Worm (Caenorhabditis elegans) whole organism, L2 larva: Measurements from ENCODE around the gene F53B7.7.
A peak's percentile ranks its signal among the peaks of the same experiment; 100 is the strongest.

Source experiments
- C34F6.9 ChIP-seq: fragments of 150-350 bp; optimal IDR thresholded peaks from 2 replicates; lab custom pipeline; 2014; ENCODE audit warnings: missing biosample characterization, missing genetic modification characterization
- F13H6.1 ChIP-seq: sonication (generic microtip); optimal IDR thresholded peaks from 2 replicates; lab custom pipeline; 2016; ENCODE audit warnings: missing genetic modification characterization, missing compliant biosample characterization
- R02D3.7 ChIP-seq: fragments of 150-350 bp; optimal IDR thresholded peaks from 2 replicates; lab custom pipeline; 2014; ENCODE audit warnings: missing biosample characterization, missing genetic modification characterization
- ZK546.5 ChIP-seq: sonication (generic microtip); optimal IDR thresholded peaks from 2 replicates; lab custom pipeline; 2017; ENCODE audit warnings: missing biosample characterization, missing genetic modification characterization
- alr-1 ChIP-seq: fragments of 150-350 bp; optimal IDR thresholded peaks from 2 replicates; lab custom pipeline; 2014; ENCODE audit warnings: missing biosample characterization, missing genetic modification characterization
- ama-1 ChIP-seq: fragments of 150-350 bp; optimal IDR thresholded peaks from 2 replicates; lab custom pipeline; 2018; ENCODE audit warnings: inconsistent platforms
- blmp-1 ChIP-seq: sonication (generic microtip); optimal IDR thresholded peaks from 2 replicates; lab custom pipeline; 2017; ENCODE audit warnings: missing genetic modification characterization, mild to moderate bottlenecking, missing compliant biosample characterization, antibody characterized with exemption, moderate library complexity; ENCODE audit not compliant: insufficient read depth
- ceh-16 ChIP-seq: fragments of 150-350 bp; optimal IDR thresholded peaks from 2 replicates; lab custom pipeline; 2014; ENCODE audit warnings: missing biosample characterization, missing genetic modification characterization
- crh-2 ChIP-seq: sonication (generic microtip); optimal IDR thresholded peaks from 2 replicates; lab custom pipeline; 2017; ENCODE audit warnings: missing biosample characterization, missing genetic modification characterization
- fos-1 ChIP-seq: fragments of 150-350 bp; optimal IDR thresholded peaks from 2 replicates; lab custom pipeline; 2014; ENCODE audit warnings: missing biosample characterization, missing genetic modification characterization
- gmeb-1 ChIP-seq: fragments of 150-350 bp; optimal IDR thresholded peaks from 2 replicates; lab custom pipeline; 2014; ENCODE audit warnings: missing biosample characterization, missing genetic modification characterization
- lin-13 ChIP-seq: fragments of 150-350 bp; optimal IDR thresholded peaks from 2 replicates; lab custom pipeline; 2014; ENCODE audit warnings: missing biosample characterization, missing genetic modification reagents, missing genetic modification characterization
- lin-39 ChIP-seq: fragments of 150-350 bp; optimal IDR thresholded peaks from 2 replicates; lab custom pipeline; 2014; ENCODE audit warnings: missing biosample characterization, missing genetic modification reagents, missing genetic modification characterization
- lsy-2 ChIP-seq, 2 experiments: fragments of 150-350 bp in 1 of 2; sonication (generic microtip) in 1 of 2; optimal IDR thresholded peaks; 2 replicates each; lab custom pipeline; 2014 to 2017; ENCODE audit warnings: missing biosample characterization in 2 of 2, missing genetic modification characterization in 2 of 2
- mab-5 ChIP-seq: fragments of 150-350 bp; optimal IDR thresholded peaks from 2 replicates; lab custom pipeline; 2014; ENCODE audit warnings: missing biosample characterization, missing genetic modification characterization
- mbf-1 ChIP-seq: sonication (generic microtip); optimal IDR thresholded peaks from 2 replicates; lab custom pipeline; 2017; ENCODE audit warnings: missing biosample characterization, missing genetic modification characterization
- mdl-1 ChIP-seq, 2 experiments: fragments of 150-350 bp in 1 of 2; sonication (generic microtip) in 1 of 2; optimal IDR thresholded peaks; 2 replicates each; lab custom pipeline; 2017; ENCODE audit warnings: missing biosample characterization in 2 of 2, missing genetic modification characterization in 2 of 2
- nhr-11 ChIP-seq: fragments of 150-350 bp; optimal IDR thresholded peaks from 2 replicates; lab custom pipeline; 2014; ENCODE audit warnings: missing biosample characterization, missing genetic modification characterization
- nhr-12 ChIP-seq: fragments of 150-350 bp; optimal IDR thresholded peaks from 2 replicates; lab custom pipeline; 2014; ENCODE audit warnings: missing biosample characterization, missing genetic modification characterization
- nhr-129 ChIP-seq: fragments of 150-350 bp; optimal IDR thresholded peaks from 2 replicates; lab custom pipeline; 2014; ENCODE audit warnings: missing biosample characterization, missing genetic modification characterization
- nhr-21 ChIP-seq: fragments of 150-350 bp; optimal IDR thresholded peaks from 2 replicates; lab custom pipeline; 2014; ENCODE audit warnings: missing biosample characterization, missing genetic modification characterization
- nhr-23 ChIP-seq: fragments of 150-350 bp; optimal IDR thresholded peaks from 2 replicates; lab custom pipeline; 2014; ENCODE audit warnings: missing biosample characterization, missing genetic modification reagents, missing genetic modification characterization
- nhr-237 ChIP-seq: fragments of 150-350 bp; optimal IDR thresholded peaks from 2 replicates; lab custom pipeline; 2014; ENCODE audit warnings: missing biosample characterization, missing genetic modification characterization
- nhr-25 ChIP-seq: fragments of 150-350 bp; sonication (generic microtip); optimal IDR thresholded peaks from 3 replicates; lab custom pipeline; 2014; ENCODE audit warnings: missing biosample characterization, missing genetic modification characterization
- nhr-6 ChIP-seq: fragments of 150-350 bp; optimal IDR thresholded peaks from 2 replicates; lab custom pipeline; 2014; ENCODE audit warnings: missing biosample characterization, missing genetic modification characterization
- sem-4 ChIP-seq: fragments of 150-350 bp; optimal IDR thresholded peaks from 2 replicates; lab custom pipeline; 2014; ENCODE audit warnings: missing biosample characterization, missing genetic modification reagents, missing genetic modification characterization
- sma-3 ChIP-seq: sonication (generic microtip); optimal IDR thresholded peaks from 2 replicates; lab custom pipeline; 2016; ENCODE audit warnings: missing genetic modification reagents, missing genetic modification characterization, missing compliant biosample characterization
- sma-9 ChIP-seq, 2 experiments: fragments of 150-350 bp in 1 of 2; sonication (generic microtip) in 1 of 2; optimal IDR thresholded peaks; 2 replicates each; lab custom pipeline; 2014 to 2016; ENCODE audit warnings: missing genetic modification characterization in 2 of 2, mild to moderate bottlenecking in 1 of 2, missing biosample characterization in 1 of 2, missing compliant biosample characterization in 1 of 2, missing genetic modification reagents in 1 of 2, moderate library complexity in 1 of 2
- snpc-4 ChIP-seq: fragments of 150-350 bp; optimal IDR thresholded peaks from 2 replicates; lab custom pipeline; 2014; ENCODE audit warnings: missing biosample characterization, missing genetic modification characterization
- unc-39 ChIP-seq: fragments of 150-350 bp; optimal IDR thresholded peaks from 2 replicates; lab custom pipeline; 2014; ENCODE audit warnings: missing biosample characterization, missing genetic modification characterization
- unc-55 ChIP-seq: fragments of 150-350 bp; sonication (generic microtip); optimal IDR thresholded peaks from 3 replicates; lab custom pipeline; 2014; ENCODE audit warnings: missing biosample characterization, missing genetic modification reagents, missing genetic modification characterization
- unc-62 ChIP-seq: fragments of 150-350 bp; optimal IDR thresholded peaks from 2 replicates; lab custom pipeline; 2014; ENCODE audit warnings: missing biosample characterization, missing genetic modification reagents, missing genetic modification characterization
- ztf-1 ChIP-seq: fragments of 200-800 bp; sonication (Bioruptor generic); conservative IDR thresholded peaks from 2 replicates; pipeline ENCODE4 v1.3.6; 2022; ENCODE audit warnings: missing genetic modification characterization, missing compliant biosample characterization
- ztf-4 ChIP-seq: fragments of 150-350 bp; optimal IDR thresholded peaks from 2 replicates; lab custom pipeline; 2014; ENCODE audit warnings: missing biosample characterization, missing genetic modification characterization

Gene F53B7.7

DNA sequence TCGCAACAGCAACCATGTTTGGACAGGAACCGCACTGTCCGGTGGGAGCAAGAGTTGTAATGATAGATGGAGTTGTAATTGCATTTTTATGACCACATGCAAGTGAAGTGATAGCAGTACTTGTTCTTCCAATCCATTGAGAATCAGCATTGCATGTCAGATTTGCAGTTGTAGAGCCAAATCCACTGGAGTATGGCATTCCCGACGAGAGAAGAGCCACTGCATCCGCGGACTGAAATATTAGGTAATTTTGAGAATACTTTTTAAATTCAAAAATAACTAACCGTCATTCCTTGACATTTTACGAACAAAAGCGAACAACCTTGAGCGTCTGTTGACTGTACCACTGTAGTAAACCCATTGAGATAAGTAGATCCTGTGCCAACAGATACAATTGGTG lies 23.8 kb upstream of the F53B7.7 start:
- TF ChIP-seq nhr-23 (tag; lab: Kevin White, UChicago) (no peak), R02D3.7 (tag; lab: Kevin White, UChicago) (no peak), nhr-11 (tag; lab: Kevin White, UChicago) (no peak), mab-5 (tag; lab: Kevin White, UChicago) (no peak), lin-13 (no peak), nhr-6 (tag; lab: Kevin White, UChicago) (no peak), unc-55 (no peak), ztf-1 (GFP tag; lab: Robert Waterston, UW) (no peak), ztf-4 (no peak), nhr-25 (no peak), ama-1 (lab: Kevin White, UChicago) (no peak), mbf-1 (tag; lab: Kevin White, UChicago) (no peak), unc-39 (tag; lab: Kevin White, UChicago) (no peak), mdl-1 (tag; optimal IDR thresholded peaks at IDR 0.05; lab: Kevin White, UChicago) (no peak), sma-3 (GFP tag; lab: Kevin White, UChicago) (no peak), sma-9 (GFP tag; optimal IDR thresholded peaks at IDR 0.05; lab: Kevin White, UChicago) (no peak), sma-9 (tag; optimal IDR thresholded peaks at IDR 0.05; lab: Kevin White, UChicago) (no peak), snpc-4 (tag; lab: Kevin White, UChicago) (no peak)

DNA sequence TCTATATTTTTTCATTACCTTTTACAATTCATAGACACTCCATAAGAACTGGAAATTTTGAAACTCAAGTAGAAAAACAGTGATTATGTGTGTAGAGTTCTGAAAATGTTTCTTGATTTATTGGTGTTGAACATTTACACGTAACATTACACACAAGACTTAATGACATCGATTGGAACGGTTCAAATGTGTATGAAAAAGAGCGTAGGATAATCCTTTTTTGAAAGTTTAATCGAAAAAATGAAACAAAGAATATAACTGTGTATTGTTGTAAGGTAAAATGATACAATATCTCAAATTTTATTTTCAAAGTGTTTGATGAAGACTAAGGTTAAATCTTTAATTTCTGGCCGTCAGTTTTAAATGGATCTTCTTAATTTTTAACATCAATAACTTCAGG lies 17.8 kb upstream of the F53B7.7 start, which contains the start of gene fig-1:
Gene fig-1, minus strand, starts transcription at position 101 of the 400 bp plus-strand sequence.
- TF ChIP-seq nhr-237 (tag; lab: Kevin White, UChicago) (no peak), ama-1 (lab: Kevin White, UChicago) (no peak), nhr-11 (tag; lab: Kevin White, UChicago) (no peak), gmeb-1 (tag; lab: Kevin White, UChicago) (no peak)

DNA sequence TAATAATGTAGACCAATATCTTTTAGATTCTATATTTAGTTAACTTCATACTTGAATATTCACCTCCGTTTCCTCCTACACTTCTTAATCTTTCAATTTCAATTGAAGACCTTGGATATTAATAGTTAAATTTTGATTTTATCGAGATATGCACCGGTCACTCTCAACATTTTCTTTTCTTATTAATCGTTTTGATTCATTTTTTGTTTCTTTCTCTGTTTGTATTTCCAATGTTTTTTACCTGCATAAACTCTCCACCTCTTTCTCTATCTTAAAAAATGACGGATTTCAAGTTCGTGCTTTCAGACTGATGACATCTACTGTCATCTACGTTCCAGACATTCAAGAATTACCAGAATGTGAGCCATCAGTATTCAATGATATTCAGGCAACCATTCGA lies 7.1 kb upstream of the F53B7.7 start, which contains the start of gene frpr-9:
Gene frpr-9, plus strand, starts transcription at position 301 of the 400 bp plus-strand sequence.
- TF ChIP-seq nhr-23 (tag; lab: Kevin White, UChicago) (no peak), lin-39 (tag; lab: Kevin White, UChicago) (no peak), mdl-1 (tag; optimal IDR thresholded peaks at IDR 0.05; lab: Kevin White, UChicago) (no peak), sem-4 (no peak), R02D3.7 (tag; lab: Kevin White, UChicago) (no peak), unc-62 (GFP tag; lab: Kevin White, UChicago) (no peak), mab-5 (tag; lab: Kevin White, UChicago) (no peak), mbf-1 (tag; lab: Kevin White, UChicago) (no peak), alr-1 (tag; lab: Kevin White, UChicago) (no peak), C34F6.9 (tag; lab: Kevin White, UChicago) (no peak), nhr-6 (tag; lab: Kevin White, UChicago) (no peak)

DNA sequence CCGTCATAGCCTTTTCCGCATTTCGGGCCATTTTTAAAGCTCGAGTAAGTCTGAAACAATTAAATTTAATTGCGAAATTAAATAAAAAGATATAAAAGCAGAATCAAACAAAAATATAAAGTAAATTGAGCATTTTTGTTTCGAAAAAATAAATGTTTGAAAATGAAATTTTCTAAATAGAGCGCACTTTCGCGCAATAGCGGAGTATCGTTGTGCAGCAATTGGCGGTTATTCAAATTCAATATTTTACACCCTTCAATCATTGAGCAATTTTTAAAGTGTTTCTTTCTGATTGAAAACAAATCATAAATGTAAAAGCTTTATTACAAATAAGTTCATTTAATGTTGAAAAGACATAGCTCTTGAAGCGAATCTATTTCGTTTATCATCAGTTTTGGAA lies 1.8 kb downstream of the F53B7.7 start, which contains the start of gene isy-1:
Gene isy-1, minus strand, starts transcription at position 50 of the 400 bp plus-strand sequence.
- TF ChIP-seq ztf-1 (GFP tag; lab: Robert Waterston, UW) (no peak), ama-1 (lab: Kevin White, UChicago) (no peak), mdl-1 (tag; optimal IDR thresholded peaks at IDR 0.05; lab: Kevin White, UChicago) (no peak), snpc-4 (tag; lab: Kevin White, UChicago) (peak; percentile 57), nhr-129 (tag; lab: Kevin White, UChicago) (peak; percentile 58), C34F6.9 (tag; lab: Kevin White, UChicago) (peak; percentile 95), blmp-1 (tag; lab: Kevin White, UChicago) (peak; percentile 48), sma-3 (GFP tag; lab: Kevin White, UChicago) (peak; percentile 41), fos-1 (tag; lab: Kevin White, UChicago) (peak; percentile 38), lsy-2 (tag; optimal IDR thresholded peaks at IDR 0.05; lab: Kevin White, UChicago) (peak; percentile 18 to 86), unc-55 (peak; percentile 91), sma-9 (GFP tag; optimal IDR thresholded peaks at IDR 0.05; lab: Kevin White, UChicago) (peak; percentile 86), sma-9 (tag; optimal IDR thresholded peaks at IDR 0.05; lab: Kevin White, UChicago) (no peak), gmeb-1 (tag; lab: Kevin White, UChicago) (peak; percentile 96), lin-13 (peak; percentile 75), nhr-21 (tag; lab: Kevin White, UChicago) (peak; percentile 50), ceh-16 (tag; lab: Kevin White, UChicago) (no peak), crh-2 (tag; lab: Kevin White, UChicago) (peak; percentile 79), nhr-12 (tag; lab: Kevin White, UChicago) (no peak), ZK546.5 (tag; lab: Kevin White, UChicago) (peak; percentile 6), mab-5 (tag; lab: Kevin White, UChicago) (peak; percentile 52), F13H6.1 (tag; lab: Kevin White, UChicago) (peak; percentile 32)
